Fruit fly (Drosophila melanogaster): ENCODE data around the gene Patsas.

The Patsas gene

DNA sequence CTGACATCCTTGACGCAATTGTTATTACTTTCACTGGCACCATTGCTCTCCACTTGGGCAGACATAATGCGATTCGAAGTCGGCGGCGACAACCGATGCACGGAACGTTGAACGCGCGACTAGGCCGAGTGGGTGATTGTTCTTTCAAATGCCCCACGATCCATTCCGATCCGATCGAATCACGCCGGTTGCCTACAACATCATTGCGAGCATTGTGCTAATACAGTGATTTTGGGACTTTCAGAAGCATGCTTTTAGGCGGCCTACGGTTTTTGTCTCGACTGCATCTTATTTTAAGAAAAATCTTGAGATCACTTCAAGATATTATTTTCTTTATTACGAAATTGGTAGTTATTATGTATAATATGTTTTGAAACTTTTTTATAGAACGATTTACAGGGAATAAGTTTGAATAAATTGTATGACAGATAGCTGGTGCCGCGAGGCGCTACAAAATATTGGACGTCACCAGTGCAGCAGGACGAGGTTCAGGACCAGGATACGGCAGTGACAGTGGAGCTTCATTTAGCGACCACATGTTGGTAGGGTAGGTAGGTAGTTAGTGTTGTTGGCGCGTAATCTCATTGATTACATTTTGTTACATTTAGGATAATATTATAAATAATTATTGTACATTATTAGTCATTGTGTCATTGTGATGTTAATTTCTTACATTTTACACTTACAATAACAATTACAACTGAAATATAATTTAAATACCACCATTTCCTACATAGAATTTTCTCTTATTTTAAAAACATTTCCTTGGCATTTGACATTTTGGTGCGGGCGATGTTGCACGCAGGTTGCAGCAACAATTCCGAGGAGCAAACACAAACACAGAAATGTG, 30.4 kb upstream of the Patsas start, which contains the start of gene rho-6:
rho-6 (minus strand) TSS at position 137 of the 850 bp plus-strand sequence.
- TF ChIP-seq Mio (GFP tag; optimal IDR thresholded peaks at IDR 0.05) (no peak), lola (GFP tag; optimal IDR thresholded peaks at IDR 0.05) (no peak), Myc (optimal IDR thresholded peaks at IDR 0.05) (peak; percentile 58)

DNA sequence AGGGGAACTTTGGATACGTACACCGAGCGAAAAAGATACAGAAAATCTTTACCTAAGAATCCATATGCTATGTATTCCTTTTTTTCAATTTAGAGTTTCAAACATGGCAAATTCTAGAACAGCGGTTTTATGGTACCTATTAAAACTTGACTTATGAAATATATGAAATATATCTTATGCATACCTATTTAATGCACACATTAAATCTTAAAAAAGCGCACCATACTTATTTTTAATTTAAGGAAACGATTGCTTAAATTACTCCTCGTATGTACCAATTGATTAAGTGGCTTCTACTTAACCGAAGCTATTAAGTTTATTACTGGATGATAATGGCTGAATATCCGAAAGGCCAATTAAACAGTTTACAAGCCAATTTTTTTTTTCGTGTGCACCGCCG, 16.9 kb upstream of the Patsas start:
- TF ChIP-seq foxo (GFP tag; optimal IDR thresholded peaks at IDR 0.05) (peak in 1 of 2 experiments; percentile 4), CG9705 (GFP tag; optimal IDR thresholded peaks at IDR 0.05) (no peak)

DNA sequence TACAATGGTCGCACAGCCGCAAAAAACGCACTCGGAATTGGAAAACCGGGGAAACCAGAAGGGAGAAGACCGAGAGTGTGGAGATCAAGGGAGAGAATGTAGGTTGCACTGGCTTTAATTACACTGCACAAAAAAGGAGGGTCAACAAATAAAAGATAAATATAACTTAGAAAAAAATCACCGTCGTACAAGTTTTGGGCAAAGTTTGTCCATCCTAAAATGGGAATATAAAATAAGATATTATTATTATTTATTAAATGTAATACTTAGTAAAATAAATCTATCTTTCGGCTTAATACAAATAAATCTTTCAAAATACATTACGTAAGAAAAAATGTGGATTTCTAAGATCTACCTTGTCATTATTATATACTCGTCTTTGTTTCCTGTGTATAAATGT, 12.7 kb upstream of the Patsas start:
- TF ChIP-seq rgr (GFP tag; optimal IDR thresholded peaks at IDR 0.05) (no peak), dl (GFP tag; optimal IDR thresholded peaks at IDR 0.05; ENCODE audit: insufficient read depth in 1 of 2, partially characterized antibody in 2 of 2) (no peak), br (GFP tag; optimal IDR thresholded peaks at IDR 0.05) (no peak), foxo (GFP tag; optimal IDR thresholded peaks at IDR 0.05) (no peak)

DNA sequence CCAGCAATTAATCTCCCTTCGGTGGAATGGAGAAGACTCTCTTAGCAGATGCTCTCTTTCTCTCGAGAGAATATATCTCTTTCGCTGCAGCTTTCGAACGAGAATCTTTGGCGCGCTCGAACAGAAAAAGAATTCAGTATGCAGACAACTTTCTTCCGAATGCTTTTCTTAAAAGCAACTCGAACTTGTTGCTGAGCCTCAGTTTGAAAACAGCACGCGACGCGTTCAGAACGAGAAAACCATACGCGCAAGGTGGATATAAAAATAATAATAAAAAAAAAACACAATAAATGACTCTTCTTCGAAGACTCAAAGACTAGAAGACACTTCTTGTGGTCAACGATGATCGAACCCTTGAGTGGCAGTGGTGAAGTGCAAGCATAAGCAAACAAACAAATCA, 11.1 kb upstream of the Patsas start, which contains the start of gene CG17211:
CG17211 (plus strand) TSS at position 202 of the 400 bp plus-strand sequence.
- TF ChIP-seq usp (GFP tag; optimal IDR thresholded peaks at IDR 0.05) (no peak), sv (GFP tag; optimal IDR thresholded peaks at IDR 0.05) (no peak), h (GFP tag; optimal IDR thresholded peaks at IDR 0.05) (no peak), jim (GFP tag; optimal IDR thresholded peaks at IDR 0.05) (no peak), lola (GFP tag; optimal IDR thresholded peaks at IDR 0.05) (no peak), pan (optimal IDR thresholded peaks at IDR 0.05) (no peak), Myc (optimal IDR thresholded peaks at IDR 0.05) (no peak)

DNA sequence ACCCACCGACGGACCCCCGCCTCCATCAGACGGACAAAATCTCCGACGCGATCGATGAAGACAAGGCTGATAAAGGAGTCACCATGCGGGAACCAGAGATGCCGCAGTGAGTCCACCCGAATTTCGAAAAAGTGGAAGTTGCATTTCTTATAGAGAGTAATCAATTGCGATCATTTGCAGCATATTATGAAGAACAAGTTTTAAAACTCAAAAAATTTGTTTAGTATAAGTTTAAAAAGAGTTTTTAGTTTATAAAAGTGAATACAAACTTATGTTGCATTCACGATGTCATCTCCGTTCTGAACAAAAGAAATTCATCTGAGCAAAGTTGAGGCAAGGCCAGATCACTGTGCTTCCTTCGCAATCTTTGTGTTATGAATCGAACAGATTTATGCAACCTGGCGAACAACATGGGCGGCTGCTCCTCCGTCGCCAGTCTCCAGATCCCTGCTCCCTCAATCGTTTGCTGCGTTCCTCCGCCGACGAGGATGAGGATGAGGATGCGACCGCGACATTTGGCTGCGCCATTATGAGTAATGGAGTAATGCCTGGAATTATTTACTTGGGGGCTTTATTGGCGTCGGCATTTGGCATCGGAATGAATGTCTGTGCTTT, 10.0 kb upstream of the Patsas start:
- TF ChIP-seq Myc (optimal IDR thresholded peaks at IDR 0.05) (peak; percentile 12), sv (GFP tag; optimal IDR thresholded peaks at IDR 0.05) (no peak), Dif (GFP tag; optimal IDR thresholded peaks at IDR 0.05; ENCODE audit: partially characterized antibody) (no peak), fru (GFP tag; optimal IDR thresholded peaks at IDR 0.05) (peak; percentile 87), Hr78 (GFP tag; optimal IDR thresholded peaks at IDR 0.05) (no peak), Jra (GFP tag; optimal IDR thresholded peaks at IDR 0.05) (no peak), dsf (GFP tag; optimal IDR thresholded peaks at IDR 0.05; ENCODE audit: borderline replicate concordance) (no peak), dmrt93B (GFP tag; optimal IDR thresholded peaks at IDR 0.05) (no peak), GATAd (GFP tag; optimal IDR thresholded peaks at IDR 0.05) (no peak), Abd-B (GFP tag; optimal IDR thresholded peaks at IDR 0.05) (no peak), pan (optimal IDR thresholded peaks at IDR 0.05) (no peak), brk (GFP tag; optimal IDR thresholded peaks at IDR 0.05) (no peak), tai (GFP tag; optimal IDR thresholded peaks at IDR 0.05) (no peak), usp (GFP tag; optimal IDR thresholded peaks at IDR 0.05) (no peak), Dfd (GFP tag; optimal IDR thresholded peaks at IDR 0.05) (no peak), OdsH (GFP tag; optimal IDR thresholded peaks at IDR 0.05) (peak; percentile 49), foxo (GFP tag; optimal IDR thresholded peaks at IDR 0.05) (peak in 1 of 2 experiments; percentile 21), Hr83 (GFP tag; optimal IDR thresholded peaks at IDR 0.05; ENCODE audit: poor library complexity, severe bottlenecking) (no peak), h (GFP tag; optimal IDR thresholded peaks at IDR 0.05) (peak; percentile 45), Rel (GFP tag; optimal IDR thresholded peaks at IDR 0.05) (no peak), Rel (tag; optimal IDR thresholded peaks at IDR 0.05) (no peak), Hnf4 (GFP tag; optimal IDR thresholded peaks at IDR 0.05) (peak; percentile 39), psq (GFP tag; optimal IDR thresholded peaks at IDR 0.05) (peak; percentile 46), jim (GFP tag; optimal IDR thresholded peaks at IDR 0.05) (no peak), CG9705 (GFP tag; optimal IDR thresholded peaks at IDR 0.05) (no peak), lola (GFP tag; optimal IDR thresholded peaks at IDR 0.05) (no peak), Vsx2 (GFP tag; optimal IDR thresholded peaks at IDR 0.05; ENCODE audit: partially characterized antibody) (no peak), sage (GFP tag; optimal IDR thresholded peaks at IDR 0.05) (no peak), CrebA (GFP tag; optimal IDR thresholded peaks at IDR 0.05; ENCODE audit: borderline replicate concordance) (no peak), CG32264 (GFP tag; optimal IDR thresholded peaks at IDR 0.05) (no peak), woc (GFP tag; optimal IDR thresholded peaks at IDR 0.05) (peak; percentile 87), br (GFP tag; optimal IDR thresholded peaks at IDR 0.05) (peak; percentile 56), ey (GFP tag; optimal IDR thresholded peaks at IDR 0.05) (peak; percentile 51), Sp1 (GFP tag; optimal IDR thresholded peaks at IDR 0.05) (peak; percentile 47), N (GFP tag; optimal IDR thresholded peaks at IDR 0.05) (no peak), dl (GFP tag; optimal IDR thresholded peaks at IDR 0.05; ENCODE audit: insufficient read depth in 1 of 2, partially characterized antibody in 2 of 2) (no peak), HLH106 (tag; optimal IDR thresholded peaks at IDR 0.05) (peak; percentile 47)

Measured in whole organism, wandering third instar larva.